Worm (Caenorhabditis elegans) whole organism, L4/young adult: Measurements from ENCODE around the gene gst-31.

Experiments
- W03F9.2 ChIP-seq: fragments of 150-350 bp; optimal IDR thresholded peaks from 2 replicates; lab custom pipeline; 2014; ENCODE audit warnings: missing biosample characterization, missing genetic modification characterization
- him-1 ChIP-seq: sonication (generic microtip); optimal IDR thresholded peaks from 2 replicates; lab custom pipeline; 2016; ENCODE audit warnings: missing genotype, missing genetic modification reagents, missing genetic modification characterization, missing compliant biosample characterization

DNA sequence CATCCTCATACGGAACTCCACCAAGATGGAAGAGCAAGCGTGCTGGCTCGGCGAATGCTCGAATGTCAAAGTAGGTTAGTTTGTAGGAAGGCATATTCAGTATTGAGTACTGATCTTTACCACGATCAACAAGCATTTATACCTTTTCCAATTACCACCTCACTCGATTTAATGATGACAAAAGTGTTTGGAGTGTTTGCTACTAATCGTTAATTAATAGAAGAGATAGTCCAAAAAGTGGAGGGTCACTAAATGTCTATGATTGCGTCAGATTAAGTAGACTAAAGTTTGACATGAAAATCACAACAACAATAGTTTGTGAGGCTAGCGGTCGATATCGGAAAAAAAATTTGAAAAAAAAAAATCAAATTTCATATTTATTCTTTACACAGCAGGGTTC lies 8.4 kb upstream of the gst-31 start, which contains the start of gene gst-34:
- TF ChIP-seq him-1 (no peak), W03F9.2 (no peak)
